Fruit fly (Drosophila melanogaster) whole organism, pupa: Measurements from ENCODE around the gene CG14931.

Experiments used
- CG10348 ChIP-seq: fragments of 200-800 bp; sonication (Bioruptor generic); IDR thresholded peaks from 2 replicates; pipeline ENCODE4 v1.3.6; 2022; ENCODE audit warnings: missing biosample characterization, missing genetic modification characterization
- CG12605 ChIP-seq: fragments of 200-800 bp; sonication (Bioruptor generic); IDR thresholded peaks from 2 replicates; pipeline ENCODE4 v1.3.6; 2022; ENCODE audit warnings: missing biosample characterization, missing genetic modification characterization
- CG13204 ChIP-seq: fragments of 200-800 bp; sonication (Bioruptor generic); optimal IDR thresholded peaks from 2 replicates; lab custom pipeline; 2018; ENCODE audit warnings: missing biosample characterization, mild to moderate bottlenecking, missing genetic modification characterization, moderate library complexity
- CG14655 ChIP-seq: fragments of 200-800 bp; sonication (Bioruptor generic); optimal IDR thresholded peaks from 3 replicates; lab custom pipeline; 2017; ENCODE audit warnings: mild to moderate bottlenecking, missing biosample characterization, missing genetic modification reagents, missing genetic modification characterization
- CG15710 ChIP-seq: fragments of 200-800 bp; sonication (Bioruptor generic); optimal IDR thresholded peaks from 2 replicates; lab custom pipeline; 2018; ENCODE audit warnings: missing biosample characterization, mild to moderate bottlenecking, missing genetic modification characterization, moderate library complexity
- CG17806 ChIP-seq: fragments of 200-800 bp; sonication (Bioruptor generic); optimal IDR thresholded peaks from 2 replicates; lab custom pipeline; 2018; ENCODE audit warnings: missing biosample characterization, mild to moderate bottlenecking, missing genetic modification characterization, moderate library complexity
- CG32121 ChIP-seq: fragments of 200-800 bp; sonication (Bioruptor generic); IDR thresholded peaks from 2 replicates; pipeline ENCODE4 v1.3.6; 2022; ENCODE audit warnings: missing biosample characterization, missing genetic modification characterization
- CG34367 ChIP-seq: fragments of 200-800 bp; sonication (Bioruptor generic); optimal IDR thresholded peaks from 2 replicates; lab custom pipeline; 2018; ENCODE audit warnings: missing biosample characterization, mild to moderate bottlenecking, missing genetic modification characterization
- CG4496 ChIP-seq: fragments of 200-800 bp; sonication (Bioruptor generic); IDR thresholded peaks from 3 replicates; pipeline ENCODE4 v1.3.6; 2022; ENCODE audit warnings: missing biosample characterization, missing genetic modification characterization
- CG8159 ChIP-seq: fragments of 200-800 bp; sonication (Bioruptor generic); optimal IDR thresholded peaks from 3 replicates; lab custom pipeline; 2018; ENCODE audit warnings: missing biosample characterization, mild to moderate bottlenecking, missing genetic modification characterization, moderate library complexity
- CG8301 ChIP-seq: fragments of 200-800 bp; sonication (Bioruptor generic); optimal IDR thresholded peaks from 2 replicates; lab custom pipeline; 2018; ENCODE audit warnings: missing biosample characterization, mild to moderate bottlenecking, missing genetic modification characterization
- CG9948 ChIP-seq: fragments of 200-800 bp; sonication (Bioruptor generic); optimal IDR thresholded peaks from 2 replicates; lab custom pipeline; 2018; ENCODE audit warnings: missing biosample characterization, mild to moderate bottlenecking, missing genetic modification characterization, moderate library complexity
- D1 ChIP-seq: fragments of 200-800 bp; sonication (Bioruptor generic); optimal IDR thresholded peaks from 2 replicates; lab custom pipeline; 2018; ENCODE audit warnings: missing biosample characterization, mild to moderate bottlenecking, missing genetic modification characterization, moderate library complexity
- EcR ChIP-seq: fragments of 200-800 bp; sonication (Bioruptor generic); optimal IDR thresholded peaks from 3 replicates; lab custom pipeline; 2019; ENCODE audit warnings: missing biosample characterization, missing genetic modification characterization, mild to moderate bottlenecking, moderate library complexity, missing genetic modification reagents
- Ets98B ChIP-seq: fragments of 200-800 bp; sonication (Bioruptor generic); IDR thresholded peaks from 2 replicates; pipeline ENCODE4 v1.3.6; 2022; ENCODE audit warnings: missing biosample characterization, missing genetic modification characterization
- Pif1A ChIP-seq: fragments of 200-800 bp; sonication (Bioruptor generic); optimal IDR thresholded peaks from 3 replicates; lab custom pipeline; 2016; ENCODE audit warnings: missing biosample characterization, missing genetic modification characterization
- Pif1B ChIP-seq: fragments of 200-800 bp; sonication (Bioruptor generic); optimal IDR thresholded peaks from 3 replicates; lab custom pipeline; 2016; ENCODE audit warnings: missing biosample characterization, missing genetic modification characterization
- Snoo ChIP-seq: fragments of 200-800 bp; sonication (Bioruptor generic); optimal IDR thresholded peaks from 3 replicates; lab custom pipeline; 2017; ENCODE audit warnings: missing biosample characterization, mild to moderate bottlenecking, missing genetic modification characterization, inconsistent platforms
- fd96Ca ChIP-seq: fragments of 200-800 bp; sonication (Bioruptor generic); IDR thresholded peaks from 3 replicates; pipeline ENCODE4 v1.3.6; 2022; ENCODE audit warnings: missing biosample characterization, missing genetic modification characterization
- gl ChIP-seq: fragments of 200-800 bp; sonication (Bioruptor generic); optimal IDR thresholded peaks from 2 replicates; lab custom pipeline; 2018; ENCODE audit warnings: missing biosample characterization, mild to moderate bottlenecking, missing genetic modification characterization
- rn ChIP-seq: fragments of 200-800 bp; sonication (Bioruptor generic); IDR thresholded peaks from 2 replicates; pipeline ENCODE4 v1.3.6; 2022; ENCODE audit warnings: missing biosample characterization, missing genetic modification characterization

Gene CG14931

DNA sequence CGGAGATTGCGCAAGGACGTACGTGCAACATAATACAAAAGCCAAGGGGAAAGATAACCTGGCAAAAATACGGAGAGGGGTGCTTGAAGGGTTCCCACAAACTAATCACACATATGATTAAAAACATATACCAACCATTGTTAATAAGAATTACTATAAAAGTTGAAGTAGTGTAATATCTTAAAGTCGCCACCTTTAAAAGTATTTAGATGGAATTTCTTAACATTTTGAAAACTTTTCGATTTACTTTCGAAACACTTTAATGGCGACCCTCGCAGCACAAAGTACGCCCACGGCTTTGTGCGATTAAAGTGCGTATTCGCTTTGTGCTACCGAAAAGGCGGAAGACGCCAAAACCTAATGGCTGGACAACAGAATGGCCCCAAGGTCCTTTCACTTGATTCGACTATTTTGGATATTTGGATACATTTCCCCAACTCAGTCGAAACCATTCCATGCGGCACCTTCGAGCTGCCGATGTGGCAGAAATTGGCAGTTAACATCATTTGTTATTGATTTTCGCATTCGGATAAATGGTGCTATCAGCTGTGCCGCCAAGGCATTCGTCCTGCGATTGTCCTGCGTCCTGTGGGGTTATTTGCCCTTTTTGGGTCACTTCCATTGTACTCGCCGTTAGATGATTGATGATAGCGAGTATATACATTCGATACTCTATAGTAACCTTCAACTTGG is 35.5 kb downstream of the CG14931 start:
- TF ChIP-seq CG4496 (GFP tag; lab: Robert Waterston, UW): no peak
- no peak for TF ChIP-seq Pif1B (GFP tag; lab: Kevin White, UChicago)
- TF ChIP-seq gl (tag; lab: Kevin White, UChicago): no peak
- TF ChIP-seq CG10348 (GFP tag; lab: Robert Waterston, UW): no peak

- TF ChIP-seq CG32121 (GFP tag; lab: Robert Waterston, UW) (no peak), CG10348 (GFP tag; lab: Robert Waterston, UW) (no peak), CG12605 (no peak), CG17806 (no peak), Pif1B (GFP tag; lab: Kevin White, UChicago) (no peak), D1 (tag; lab: Kevin White, UChicago) (no peak), CG13204 (GFP tag; lab: Kevin White, UChicago) (no peak), CG15710 (tag; lab: Kevin White, UChicago) (no peak), gl (tag; lab: Kevin White, UChicago) (no peak), rn (GFP tag; lab: Robert Waterston, UW) (no peak), CG8159 (tag; lab: Kevin White, UChicago) (no peak)
Measured at dm6 chr2L:11829277-11829676, 41.1 kb downstream of the CG14931 start, which contains the start of gene esc. TSS of gene esc (minus strand) at chr2L:11829405.

DNA sequence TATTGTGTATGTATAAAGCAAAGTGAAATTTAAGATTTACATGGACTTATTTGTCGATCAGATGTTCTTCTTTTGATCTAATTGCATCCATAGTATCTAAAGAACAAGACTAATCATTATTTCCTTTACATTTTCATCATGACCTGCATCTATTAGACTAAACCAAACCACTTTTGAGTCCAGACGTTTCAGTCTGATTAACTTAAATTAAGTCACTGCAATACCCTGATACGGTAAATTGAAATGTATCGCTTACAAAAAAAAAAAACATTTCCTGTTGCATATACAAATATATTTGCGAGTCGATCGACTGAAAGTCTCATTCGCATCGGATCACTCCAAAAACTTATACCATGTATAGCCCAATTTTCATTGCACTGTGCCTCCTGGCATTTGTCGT is 45.7 kb downstream of the CG14931 start, which contains the start of gene CG45011:
Gene CG45011 (plus strand): TSS at position 301 of the 400 bp plus-strand sequence.
- no peak for TF ChIP-seq CG32121 (GFP tag; lab: Robert Waterston, UW)
- no peak for TF ChIP-seq CG14655 (GFP tag; lab: Kevin White, UChicago)
- TF ChIP-seq Pif1A (GFP tag; lab: Kevin White, UChicago): no peak
- no peak for TF ChIP-seq CG12605
- no peak for TF ChIP-seq CG8301 (tag; lab: Kevin White, UChicago)
- TF ChIP-seq CG17806: no peak
- no peak for TF ChIP-seq gl (tag; lab: Kevin White, UChicago)
- no peak for TF ChIP-seq D1 (tag; lab: Kevin White, UChicago)
- no peak for TF ChIP-seq Ets98B (GFP tag; lab: Robert Waterston, UW)
- no peak for TF ChIP-seq EcR (GFP tag; lab: Kevin White, UChicago)

DNA sequence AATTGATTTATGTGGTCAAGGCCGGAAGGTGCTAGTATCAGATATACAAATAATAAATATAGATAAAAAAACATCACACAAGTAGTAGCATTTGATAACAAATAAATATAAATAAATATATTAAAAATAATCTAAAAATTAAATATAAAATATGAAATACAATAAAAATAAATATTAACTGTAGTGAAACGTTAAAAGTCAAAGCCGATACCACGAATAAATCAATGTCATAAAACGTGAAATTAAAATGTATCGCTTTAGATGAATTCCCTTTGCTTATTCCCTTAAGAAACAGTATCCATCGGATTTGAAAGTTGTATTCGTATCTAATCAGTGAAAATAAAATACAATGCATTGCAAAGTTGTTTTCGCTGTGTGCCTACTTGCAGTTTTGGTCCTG is 46.2 kb downstream of the CG14931 start, which contains the start of gene CG45012:
Gene CG45012 (plus strand): TSS at position 301 of the 400 bp plus-strand sequence.
- no peak for TF ChIP-seq CG8301 (tag; lab: Kevin White, UChicago)
- no peak for TF ChIP-seq CG13204 (GFP tag; lab: Kevin White, UChicago)
- no peak for TF ChIP-seq Ets98B (GFP tag; lab: Robert Waterston, UW)
- no peak for TF ChIP-seq CG4496 (GFP tag; lab: Robert Waterston, UW)
- TF ChIP-seq CG15710 (tag; lab: Kevin White, UChicago): no peak
- no peak for TF ChIP-seq gl (tag; lab: Kevin White, UChicago)
- no peak for TF ChIP-seq CG34367 (tag; lab: Kevin White, UChicago)
- TF ChIP-seq CG12605: no peak
- no peak for TF ChIP-seq EcR (GFP tag; lab: Kevin White, UChicago)
- no peak for TF ChIP-seq CG17806
- no peak for TF ChIP-seq rn (GFP tag; lab: Robert Waterston, UW)
- TF ChIP-seq CG9948 (tag; lab: Kevin White, UChicago): no peak
- TF ChIP-seq CG10348 (GFP tag; lab: Robert Waterston, UW): no peak

dm6 chr2L:11836943-11837342 is 48.8 kb downstream of the CG14931 start, which contains the start of gene Sfp33A4:
TSS of gene Sfp33A4 (plus strand) at chr2L:11837243.
- TF ChIP-seq CG8159 (tag; lab: Kevin White, UChicago): no peak
- no peak for TF ChIP-seq D1 (tag; lab: Kevin White, UChicago)
- TF ChIP-seq Ets98B (GFP tag; lab: Robert Waterston, UW): no peak
- TF ChIP-seq Pif1B (GFP tag; lab: Kevin White, UChicago): no peak
- TF ChIP-seq CG4496 (GFP tag; lab: Robert Waterston, UW): no peak
- no peak for TF ChIP-seq fd96Ca (GFP tag; lab: Robert Waterston, UW)
- TF ChIP-seq CG17806: no peak
- TF ChIP-seq gl (tag; lab: Kevin White, UChicago): no peak
- TF ChIP-seq Pif1A (GFP tag; lab: Kevin White, UChicago): no peak
- TF ChIP-seq CG9948 (tag; lab: Kevin White, UChicago): no peak
- no peak for TF ChIP-seq CG12605
- TF ChIP-seq CG10348 (GFP tag; lab: Robert Waterston, UW): no peak
- no peak for TF ChIP-seq CG32121 (GFP tag; lab: Robert Waterston, UW)
- TF ChIP-seq CG15710 (tag; lab: Kevin White, UChicago): no peak
- no peak for TF ChIP-seq rn (GFP tag; lab: Robert Waterston, UW)
- no peak for TF ChIP-seq CG8301 (tag; lab: Kevin White, UChicago)
- no peak for TF ChIP-seq EcR (GFP tag; lab: Kevin White, UChicago)
- TF ChIP-seq CG34367 (tag; lab: Kevin White, UChicago): no peak
- TF ChIP-seq CG14655 (GFP tag; lab: Kevin White, UChicago): no peak
- TF ChIP-seq, all 21 proteins: peak for 0

DNA sequence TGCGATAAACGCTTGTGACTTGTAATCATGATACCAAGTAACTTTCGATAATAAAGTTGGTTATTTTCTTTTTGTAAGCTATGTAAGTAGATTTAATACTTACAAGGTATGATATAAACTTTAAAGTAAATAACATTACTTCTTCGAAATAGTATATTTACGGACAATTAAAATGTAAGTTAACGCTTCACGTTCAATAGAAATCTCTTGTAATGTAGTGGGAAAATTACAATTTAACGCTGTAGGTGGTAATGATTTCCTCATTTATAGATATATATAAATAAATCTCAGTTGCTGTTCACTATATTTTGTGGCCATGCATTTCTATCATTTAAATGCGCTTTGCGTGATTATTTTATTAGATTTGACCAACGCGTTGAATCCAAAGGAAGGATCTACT is 49.3 kb downstream of the CG14931 start, which contains the start of gene Sfp33A2:
Gene Sfp33A2 (plus strand): TSS at position 301 of the 400 bp plus-strand sequence.
- TF ChIP-seq Pif1B (GFP tag; lab: Kevin White, UChicago) (no peak), fd96Ca (GFP tag; lab: Robert Waterston, UW) (no peak), CG15710 (tag; lab: Kevin White, UChicago) (no peak), CG9948 (tag; lab: Kevin White, UChicago) (no peak), Snoo (tag; lab: Kevin White, UChicago) (no peak), D1 (tag; lab: Kevin White, UChicago) (no peak), CG8159 (tag; lab: Kevin White, UChicago) (no peak), CG14655 (GFP tag; lab: Kevin White, UChicago) (no peak), CG12605 (no peak), Ets98B (GFP tag; lab: Robert Waterston, UW) (no peak), Pif1A (GFP tag; lab: Kevin White, UChicago) (no peak), CG34367 (tag; lab: Kevin White, UChicago) (no peak), CG8301 (tag; lab: Kevin White, UChicago) (no peak), gl (tag; lab: Kevin White, UChicago) (no peak), CG4496 (GFP tag; lab: Robert Waterston, UW) (no peak)
